Fruit fly (Drosophila melanogaster) whole organism, embryonic: Measurements from ENCODE around the gene Vha100-2.

Source experiments
- ATbp ChIP-seq: fragments of 200-800 bp; sonication (Bioruptor generic); optimal IDR thresholded peaks from 2 replicates; lab custom pipeline; 2017; ENCODE audit warnings: missing biosample characterization, mild to moderate bottlenecking, missing genetic modification characterization, missing genetic modification reagents
- Bgb ChIP-seq: fragments of 200-800 bp; sonication (Bioruptor generic); IDR thresholded peaks from 2 replicates; pipeline ENCODE4 v1.3.6; 2022; ENCODE audit warnings: missing biosample characterization, missing genetic modification characterization; ENCODE audit not compliant: partially characterized antibody
- CG10321 ChIP-seq: fragments of 200-800 bp; sonication (Bioruptor generic); IDR thresholded peaks from 2 replicates; pipeline ENCODE4 v1.3.6; 2022; ENCODE audit warnings: missing biosample characterization, missing genetic modification characterization
- CG10654 ChIP-seq: fragments of 200-800 bp; sonication (Bioruptor generic); optimal IDR thresholded peaks from 2 replicates; lab custom pipeline; 2016; ENCODE audit warnings: missing biosample characterization, missing genetic modification characterization
- CG11695 ChIP-seq: fragments of 200-800 bp; sonication (Bioruptor generic); IDR thresholded peaks from 3 replicates; pipeline ENCODE4 v1.3.6; 2022; ENCODE audit warnings: missing biosample characterization, missing genetic modification characterization
- CG12071 ChIP-seq: fragments of 200-800 bp; sonication (Bioruptor generic); optimal IDR thresholded peaks from 3 replicates; lab custom pipeline; 2018; ENCODE audit warnings: missing biosample characterization, mild to moderate bottlenecking, missing genetic modification characterization
- CG13894 ChIP-seq: fragments of 200-800 bp; sonication (Bioruptor generic); optimal IDR thresholded peaks from 3 replicates; lab custom pipeline; 2018; ENCODE audit warnings: missing biosample characterization, mild to moderate bottlenecking, missing genetic modification characterization, moderate library complexity
- CG16863 ChIP-seq: fragments of 200-800 bp; sonication (Bioruptor generic); optimal IDR thresholded peaks from 3 replicates; lab custom pipeline; 2016; ENCODE audit warnings: missing biosample characterization, missing genetic modification characterization
- CG17328 ChIP-seq: fragments of 200-800 bp; sonication (Bioruptor generic); IDR thresholded peaks from 2 replicates; pipeline ENCODE4 v1.3.6; 2022; ENCODE audit warnings: missing biosample characterization, missing genetic modification characterization
- CG17612 ChIP-seq: fragments of 200-800 bp; sonication (Bioruptor generic); IDR thresholded peaks from 2 replicates; pipeline ENCODE4 v1.3.6; 2022; ENCODE audit warnings: missing biosample characterization, missing genetic modification characterization
- CG18262 ChIP-seq: fragments of 200-800 bp; optimal IDR thresholded peaks from 3 replicates; lab custom pipeline; 2019; ENCODE audit warnings: missing biosample characterization, mild to moderate bottlenecking, missing genetic modification characterization, moderate library complexity
- CG2202 ChIP-seq: fragments of 200-800 bp; sonication (Bioruptor generic); optimal IDR thresholded peaks from 2 replicates; lab custom pipeline; 2018; ENCODE audit warnings: missing biosample characterization, mild to moderate bottlenecking, missing genetic modification characterization
- CG42726 ChIP-seq: fragments of 200-800 bp; sonication (Bioruptor generic); IDR thresholded peaks from 2 replicates; pipeline ENCODE4 v1.3.6; 2022; ENCODE audit warnings: missing biosample characterization, missing genetic modification characterization; ENCODE audit not compliant: partially characterized antibody
- CG4404 ChIP-seq: fragments of 200-800 bp; sonication (Bioruptor generic); IDR thresholded peaks from 2 replicates; pipeline ENCODE4 v1.3.6; 2022; ENCODE audit warnings: missing biosample characterization, missing genetic modification characterization
- CG4617 ChIP-seq: fragments of 200-800 bp; sonication (Bioruptor generic); optimal IDR thresholded peaks from 3 replicates; lab custom pipeline; 2016; ENCODE audit warnings: missing biosample characterization, missing genetic modification characterization, borderline replicate concordance
- CG4820 ChIP-seq: fragments of 200-800 bp; sonication (Bioruptor generic); optimal IDR thresholded peaks from 3 replicates; lab custom pipeline; 2016; ENCODE audit warnings: missing biosample characterization, missing genetic modification characterization
- CG5180 ChIP-seq: fragments of 200-800 bp; sonication (Bioruptor generic); optimal IDR thresholded peaks from 3 replicates; lab custom pipeline; 2017; ENCODE audit warnings: missing biosample characterization, missing genetic modification characterization, mild to moderate bottlenecking, moderate library complexity, missing genetic modification reagents
- CG6791 ChIP-seq: fragments of 200-800 bp; sonication (Bioruptor generic); IDR thresholded peaks from 3 replicates; pipeline ENCODE4 v1.3.6; 2022; ENCODE audit warnings: missing biosample characterization, missing genetic modification characterization; ENCODE audit not compliant: partially characterized antibody
- CG7786 ChIP-seq: fragments of 200-800 bp; sonication (Bioruptor generic); optimal IDR thresholded peaks from 2 replicates; lab custom pipeline; 2016; ENCODE audit warnings: missing biosample characterization, missing genetic modification characterization
- CG7987 ChIP-seq: fragments of 200-800 bp; sonication (Bioruptor generic); optimal IDR thresholded peaks from 2 replicates; lab custom pipeline; 2018; ENCODE audit warnings: missing biosample characterization, mild to moderate bottlenecking, missing genetic modification characterization, moderate library complexity
- CG8944 ChIP-seq: fragments of 200-800 bp; sonication (Bioruptor generic); optimal IDR thresholded peaks from 3 replicates; lab custom pipeline; 2016; ENCODE audit warnings: missing biosample characterization, missing genetic modification characterization
- D ChIP-seq, 2 experiments: fragments of 200-800 bp in 1 of 2; fragments of >200 bp in 1 of 2; sonication (Bioruptor generic) in 1 of 2; optimal IDR thresholded peaks; 2 replicates in 1 of 2; 3 replicates in 1 of 2; lab custom pipeline; 2017; ENCODE audit warnings: mild to moderate bottlenecking in 1 of 2, missing biosample characterization in 1 of 2, missing genetic modification characterization in 1 of 2, missing genetic modification reagents in 1 of 2
- Dad ChIP-seq: fragments of 200-800 bp; sonication (Bioruptor generic); optimal IDR thresholded peaks from 3 replicates; lab custom pipeline; 2016; ENCODE audit warnings: missing biosample characterization, missing genetic modification characterization
- Doc3 ChIP-seq: fragments of 200-800 bp; sonication (Bioruptor generic); IDR thresholded peaks from 3 replicates; pipeline ENCODE4 v1.3.6; 2022; ENCODE audit warnings: missing biosample characterization, missing genetic modification characterization; ENCODE audit not compliant: partially characterized antibody
- Eip74EF ChIP-seq, 2 experiments: fragments of 200-800 bp in 1 of 2; fragments of >200 bp in 1 of 2; sonication (Bioruptor generic) in 1 of 2; optimal IDR thresholded peaks; 2 replicates each; lab custom pipeline; 2017 to 2019; ENCODE audit warnings: missing biosample characterization in 2 of 2, missing genetic modification characterization in 2 of 2, mild to moderate bottlenecking in 1 of 2, moderate library complexity in 1 of 2
- HmgD ChIP-seq: fragments of 200-800 bp; sonication (Bioruptor generic); optimal IDR thresholded peaks from 3 replicates; lab custom pipeline; 2016; ENCODE audit warnings: missing biosample characterization, missing genetic modification characterization
- MBD-R2 ChIP-seq: fragments of 200-800 bp; sonication (Bioruptor generic); IDR thresholded peaks from 2 replicates; pipeline ENCODE4 v1.3.6; 2022; ENCODE audit warnings: missing biosample characterization, missing genetic modification characterization
- MESR4 ChIP-seq: fragments of 200-800 bp; sonication (Bioruptor generic); optimal IDR thresholded peaks from 2 replicates; lab custom pipeline; 2018; ENCODE audit warnings: missing biosample characterization, mild to moderate bottlenecking, missing genetic modification characterization, moderate library complexity
- Med ChIP-seq: fragments of 200-800 bp; sonication (Bioruptor generic); peaks from one replicate; lab custom pipeline; 2016; ENCODE audit warnings: missing biosample characterization, missing genetic modification characterization, mild to moderate bottlenecking, inconsistent platforms, moderate library complexity
- Nf-YC ChIP-seq: fragments of 200-800 bp; optimal IDR thresholded peaks from 3 replicates; lab custom pipeline; 2019; ENCODE audit warnings: missing biosample characterization, mild to moderate bottlenecking, missing genetic modification characterization, moderate library complexity
- Tbp ChIP-seq: fragments of >200 bp; optimal IDR thresholded peaks from 2 replicates; lab custom pipeline; 2018; ENCODE audit warnings: missing biosample characterization, missing genetic modification characterization
- Xrp1 ChIP-seq: fragments of 200-800 bp; sonication (Bioruptor generic); IDR thresholded peaks from 2 replicates; pipeline ENCODE4 v1.3.6; 2022; ENCODE audit warnings: missing biosample characterization, missing genetic modification characterization
- abd-A ChIP-seq: fragments of 200-800 bp; sonication (Bioruptor generic); optimal IDR thresholded peaks from 3 replicates; lab custom pipeline; 2019; ENCODE audit warnings: missing biosample characterization, mild to moderate bottlenecking, missing genetic modification characterization, moderate library complexity
- az2 ChIP-seq: fragments of 200-800 bp; sonication (Bioruptor generic); optimal IDR thresholded peaks from 3 replicates; lab custom pipeline; 2016; ENCODE audit warnings: missing biosample characterization, missing genetic modification characterization
- cato ChIP-seq: fragments of 200-800 bp; sonication (Bioruptor generic); optimal IDR thresholded peaks from 2 replicates; lab custom pipeline; 2016; ENCODE audit warnings: missing biosample characterization, missing genetic modification characterization, borderline replicate concordance
- croc ChIP-seq: fragments of 200-800 bp; sonication (Bioruptor generic); conservative IDR thresholded peaks from 3 replicates; pipeline ENCODE4 v1.3.6; 2022; ENCODE audit warnings: missing biosample characterization, missing genetic modification characterization
- crol ChIP-seq: fragments of 200-800 bp; sonication (Bioruptor generic); IDR thresholded peaks from 2 replicates; pipeline ENCODE4 v1.3.6; 2022; ENCODE audit warnings: missing biosample characterization, missing genetic modification characterization
- eyg ChIP-seq: fragments of 200-800 bp; sonication (Bioruptor generic); optimal IDR thresholded peaks from 3 replicates; lab custom pipeline; 2016; ENCODE audit warnings: missing biosample characterization, missing genetic modification characterization
- fd3F ChIP-seq: fragments of 200-800 bp; sonication (Bioruptor generic); optimal IDR thresholded peaks from 2 replicates; lab custom pipeline; 2018; ENCODE audit warnings: missing biosample characterization, mild to moderate bottlenecking, missing genetic modification characterization, moderate library complexity
- hb ChIP-seq: fragments of 200-800 bp; sonication (Bioruptor generic); IDR thresholded peaks from 3 replicates; pipeline ENCODE4 v1.3.6; 2022; ENCODE audit warnings: missing biosample characterization, missing genetic modification characterization; ENCODE audit not compliant: partially characterized antibody
- knrl ChIP-seq: fragments of 200-800 bp; sonication (Bioruptor generic); IDR thresholded peaks from 3 replicates; pipeline ENCODE4 v1.3.6; 2022; ENCODE audit warnings: missing biosample characterization, missing genetic modification characterization; ENCODE audit not compliant: partially characterized antibody
- lola ChIP-seq, 3 experiments: fragments of >200 bp in 2 of 3; fragments of 200-800 bp in 1 of 3; sonication (Bioruptor generic) in 1 of 3; optimal IDR thresholded peaks; 2 replicates each; lab custom pipeline; 2017 to 2019; ENCODE audit warnings: missing biosample characterization in 3 of 3, missing genetic modification characterization in 3 of 3, mild to moderate bottlenecking in 1 of 3, moderate library complexity in 1 of 3
- mld ChIP-seq: fragments of 200-800 bp; sonication (Bioruptor generic); IDR thresholded peaks from 3 replicates; pipeline ENCODE4 v1.3.6; 2022; ENCODE audit warnings: missing biosample characterization, missing genetic modification characterization; ENCODE audit not compliant: partially characterized antibody
- nau ChIP-seq: fragments of 200-800 bp; sonication (Bioruptor generic); optimal IDR thresholded peaks from 3 replicates; lab custom pipeline; 2017; ENCODE audit warnings: missing biosample characterization, mild to moderate bottlenecking, missing genetic modification characterization, missing genetic modification reagents
- nerfin-1 ChIP-seq: fragments of 200-800 bp; sonication (Bioruptor generic); optimal IDR thresholded peaks from 3 replicates; lab custom pipeline; 2019; ENCODE audit warnings: missing biosample characterization, mild to moderate bottlenecking, missing genetic modification characterization, moderate library complexity
- run ChIP-seq: fragments of 200-800 bp; sonication (Bioruptor generic); optimal IDR thresholded peaks from 3 replicates; lab custom pipeline; 2018; ENCODE audit warnings: missing biosample characterization, mild to moderate bottlenecking, missing genetic modification characterization
- shn ChIP-seq: fragments of 200-800 bp; sonication (Bioruptor generic); optimal IDR thresholded peaks from 3 replicates; lab custom pipeline; 2016; ENCODE audit warnings: missing biosample characterization, missing genetic modification characterization

Vha100-2 gene

dm6 chr3R:18368595-18368994 lies 30.4 kb downstream of the Vha100-2 start (continued):
- no peak for TF ChIP-seq Xrp1 (GFP tag; lab: Robert Waterston, UW)
- TF ChIP-seq Eip74EF (GFP tag; optimal IDR thresholded peaks at IDR 0.05; lab: Kevin White, UChicago) = no peak
- no peak for TF ChIP-seq lola (GFP tag; optimal IDR thresholded peaks at IDR 0.05; lab: Kevin White, UChicago)
- TF ChIP-seq CG10321 (GFP tag; lab: Robert Waterston, UW) = no peak
- no peak for TF ChIP-seq CG18262 (tag; lab: Kevin White, UChicago)
- TF ChIP-seq CG7786 (GFP tag; lab: Kevin White, UChicago) = no peak
- 0 out of 2 replicates have a peak, but pooled peaks have one; percentile 49 for TF ChIP-seq crol (GFP tag; lab: Robert Waterston, UW)
- TF ChIP-seq CG12071 (GFP tag; lab: Kevin White, UChicago) = no peak
- TF ChIP-seq Nf-YC (tag; lab: Kevin White, UChicago) = peak; percentile 76
- TF ChIP-seq eyg (GFP tag; lab: Kevin White, UChicago) = no peak
- no peak for TF ChIP-seq CG6791 (GFP tag; lab: Robert Waterston, UW)

- no peak for TF ChIP-seq shn (GFP tag; lab: Kevin White, UChicago)
- no peak for TF ChIP-seq CG2202 (tag; lab: Kevin White, UChicago)
- 0 out of 2 replicates have a peak, but pooled peaks have one; percentile 3 for TF ChIP-seq CG17328 (GFP tag; lab: Robert Waterston, UW)
- TF ChIP-seq CG4404 (GFP tag; lab: Robert Waterston, UW) = 0 out of 2 replicates have a peak, but pooled peaks have one; percentile 1
- no peak for TF ChIP-seq Doc3 (GFP tag; lab: Robert Waterston, UW)
- no peak for TF ChIP-seq CG13894
- TF ChIP-seq mld = no peak
- peak; percentile 55 for TF ChIP-seq D (optimal IDR thresholded peaks at IDR 0.05; lab: Kevin White, UChicago)
- no peak for TF ChIP-seq D (GFP tag; optimal IDR thresholded peaks at IDR 0.05; lab: Kevin White, UChicago)
- TF ChIP-seq MBD-R2 (GFP tag; lab: Robert Waterston, UW) = peak; percentile 81
- TF ChIP-seq MESR4 (GFP tag; lab: Kevin White, UChicago) = peak; percentile 38
- TF ChIP-seq CG8944 (GFP tag; lab: Kevin White, UChicago) = no peak
- peak; percentile 23 for TF ChIP-seq CG4617
- TF ChIP-seq Dad (GFP tag; lab: Kevin White, UChicago) = no peak
- peak; percentile 35 for TF ChIP-seq HmgD (GFP tag; lab: Kevin White, UChicago)
- no peak for TF ChIP-seq fd3F
- no peak for TF ChIP-seq CG4820
- no peak for TF ChIP-seq CG16863 (GFP tag; lab: Kevin White, UChicago)
- TF ChIP-seq abd-A = no peak
- no peak for TF ChIP-seq nerfin-1 (tag; lab: Kevin White, UChicago)
- no peak for TF ChIP-seq ATbp (GFP tag; lab: Kevin White, UChicago)
Observed at dm6 chr3R:18366644-18366985, 32.4 kb downstream of the Vha100-2 start.

- TF ChIP-seq hb (no peak), az2 (GFP tag; lab: Kevin White, UChicago) (peak; percentile 36), Tbp (GFP tag; lab: Kevin White, UChicago) (no peak), CG11695 (no peak), CG42726 (GFP tag; lab: Robert Waterston, UW) (no peak), nau (GFP tag; lab: Kevin White, UChicago) (no peak), Med (GFP tag; lab: Kevin White, UChicago) (peak; percentile 79), CG5180 (GFP tag; lab: Kevin White, UChicago) (no peak), knrl (no peak), CG10654 (GFP tag; lab: Kevin White, UChicago) (peak; percentile 25), CG7987 (no peak), run (no peak), CG17612 (GFP tag; lab: Robert Waterston, UW) (no peak), Bgb (GFP tag; lab: Robert Waterston, UW) (no peak), cato (GFP tag; lab: Kevin White, UChicago) (peak; percentile 33), croc (no peak)
Observed at dm6 chr3R:18365978-18366643, 32.9 kb downstream of the Vha100-2 start, which contains the start of the genes WRNexo and Nup43. TSS of gene WRNexo (minus strand) at chr3R:18366162. TSS of gene Nup43 (plus strand) at chr3R:18366638.
